Worm (Caenorhabditis elegans): Measurements from ENCODE around the gene ZK402.5.
"Not testable (repeated sequence)": the region's sequence is repeated elsewhere in the genome, so short reads cannot be mapped to it uniquely, and the experiment has no call there.

The ZK402.5 gene

DNA sequence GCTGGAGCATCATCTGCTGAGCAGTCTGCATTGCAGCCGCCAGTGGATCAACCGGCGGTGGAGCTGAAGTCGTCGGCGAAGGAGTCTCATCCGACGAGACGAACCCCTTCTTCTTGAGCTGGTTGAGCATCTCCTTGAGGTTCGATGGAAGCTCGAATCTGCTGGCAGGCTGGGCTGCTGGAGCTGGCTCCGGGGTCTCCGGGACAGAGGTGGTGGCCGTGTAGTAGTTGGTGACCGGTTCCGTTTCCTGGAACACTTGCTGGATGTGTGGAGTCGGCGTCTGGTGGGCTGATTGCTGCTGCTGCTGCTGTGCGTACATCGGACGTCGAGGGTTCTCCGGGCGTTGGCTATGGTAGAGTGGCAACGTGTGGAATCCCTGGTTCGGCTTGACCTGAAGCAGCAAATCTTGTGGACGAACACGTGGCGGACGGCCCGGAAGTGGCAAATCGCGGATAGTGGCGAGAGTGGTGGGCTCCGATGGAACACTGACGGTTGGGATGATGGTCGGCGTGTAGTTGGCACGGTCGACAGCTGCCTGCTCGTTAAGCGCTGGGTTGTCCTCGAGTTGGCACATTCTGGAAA lies 40.5 kb upstream of the ZK402.5 start:
- TF ChIP-seq Y22D7AL.16 (tag; optimal IDR thresholded peaks at IDR 0.05): no peak
- TF ChIP-seq ceh-48 (tag; optimal IDR thresholded peaks at IDR 0.05): no peak
- TF ChIP-seq elt-4 (tag; optimal IDR thresholded peaks at IDR 0.05): peak; percentile 41

DNA sequence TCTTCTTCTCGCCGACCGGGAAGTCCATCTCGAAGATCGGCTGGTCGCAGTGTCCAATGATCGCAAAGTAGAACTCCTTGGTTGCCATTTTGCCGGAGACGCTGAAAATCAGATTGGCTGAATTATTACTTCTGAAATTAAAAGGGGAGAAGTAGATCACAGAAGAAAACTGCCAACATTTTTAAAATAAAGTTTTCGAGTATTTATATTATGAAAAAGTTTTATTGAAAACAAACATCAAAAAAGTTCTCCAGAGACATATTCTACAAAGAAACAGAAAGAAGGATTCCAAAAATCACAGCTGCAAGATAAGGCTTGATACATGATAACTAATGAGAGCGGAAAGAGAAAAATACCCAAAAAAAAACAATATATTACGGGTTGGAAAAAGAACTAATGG lies 39.0 kb upstream of the ZK402.5 start, which contains the start of gene sedl-1:
sedl-1 (minus strand) TSS at position 101 of the 400 bp plus-strand sequence.
- no peak for TF ChIP-seq ahr-1 (tag; optimal IDR thresholded peaks at IDR 0.05)
- TF ChIP-seq ceh-24 (tag; optimal IDR thresholded peaks at IDR 0.05): no peak
- TF ChIP-seq pqm-1 (tag; optimal IDR thresholded peaks at IDR 0.05): no peak
- no peak for TF ChIP-seq unc-55 (GFP tag; optimal IDR thresholded peaks at IDR 0.05)
- no peak for TF ChIP-seq hlh-15 (tag; optimal IDR thresholded peaks at IDR 0.05)
- no peak for TF ChIP-seq C08G9.2 (tag; optimal IDR thresholded peaks at IDR 0.05)
- TF ChIP-seq nhr-232 (tag; optimal IDR thresholded peaks at IDR 0.05): no peak
- TF ChIP-seq mec-3 (tag; optimal IDR thresholded peaks at IDR 0.05; ENCODE audit: borderline replicate concordance): no peak
- no peak for TF ChIP-seq ceh-34 (tag; optimal IDR thresholded peaks at IDR 0.05)
- no peak for TF ChIP-seq npax-4 (tag; optimal IDR thresholded peaks at IDR 0.05)

DNA sequence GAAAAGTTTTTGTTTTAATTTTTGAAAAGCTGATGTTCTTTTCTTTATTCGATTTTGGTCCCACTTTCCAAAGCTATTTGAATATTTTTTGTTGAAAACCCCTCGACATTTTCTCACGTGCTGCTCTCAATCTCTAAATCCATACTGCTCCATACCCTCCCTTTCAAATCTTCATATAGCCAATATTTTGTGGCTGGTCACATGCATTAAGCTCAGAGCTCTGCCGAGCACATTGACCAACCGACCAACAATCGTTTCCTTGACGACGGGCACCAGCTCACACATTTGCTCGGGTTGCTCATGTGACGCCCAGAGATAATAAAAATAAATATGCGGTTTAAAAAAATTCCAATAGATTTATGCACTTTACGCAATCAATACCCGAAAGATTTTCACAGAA lies 37.8 kb upstream of the ZK402.5 start:
- no peak for TF ChIP-seq ref-2 (tag; optimal IDR thresholded peaks at IDR 0.05)
- TF ChIP-seq elt-4 (tag; optimal IDR thresholded peaks at IDR 0.05): no peak
- TF ChIP-seq rnt-1 (tag; optimal IDR thresholded peaks at IDR 0.05): no peak
- TF ChIP-seq nhr-11 (tag; optimal IDR thresholded peaks at IDR 0.05): no peak
- no peak for TF ChIP-seq pha-4 (tag; optimal IDR thresholded peaks at IDR 0.05)
- no peak for TF ChIP-seq ahr-1 (tag; optimal IDR thresholded peaks at IDR 0.05)
- no peak for TF ChIP-seq tbx-2 (tag; optimal IDR thresholded peaks at IDR 0.05)
- TF ChIP-seq K09A11.1 (tag; optimal IDR thresholded peaks at IDR 0.05; ENCODE audit: insufficient read depth): no peak
- TF ChIP-seq ceh-22 (tag; optimal IDR thresholded peaks at IDR 0.05): no peak
- no peak for TF ChIP-seq che-1 (tag; optimal IDR thresholded peaks at IDR 0.05)
- no peak for TF ChIP-seq F13H6.1 (tag; optimal IDR thresholded peaks at IDR 0.05)
- peak; percentile 96 for TF ChIP-seq sdc-2 (tag; optimal IDR thresholded peaks at IDR 0.05)
- TF ChIP-seq T23F11.4 (GFP tag; optimal IDR thresholded peaks at IDR 0.05): no peak
- TF ChIP-seq nfya-1 (tag; optimal IDR thresholded peaks at IDR 0.05): peak; percentile 5

DNA sequence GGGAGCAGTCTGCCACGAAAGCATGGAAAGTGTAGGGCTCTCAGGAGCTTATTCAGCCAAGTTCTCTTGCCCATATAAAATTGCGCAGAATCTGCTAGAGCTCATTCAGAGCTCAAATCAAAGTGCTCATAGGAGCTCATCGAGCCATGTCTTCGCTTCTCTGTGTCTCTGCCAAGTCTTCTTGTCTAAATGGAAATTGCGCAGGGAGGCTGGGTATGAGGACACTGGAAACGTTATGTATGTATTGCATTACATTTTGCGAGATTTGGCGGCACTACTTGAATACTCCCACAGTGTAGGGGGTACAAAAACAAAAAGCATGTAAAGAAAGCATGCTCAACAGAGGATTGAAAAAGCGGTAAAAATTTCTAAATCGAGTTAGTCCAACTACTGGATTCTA lies 35.9 kb upstream of the ZK402.5 start:
- TF ChIP-seq sdc-2 (tag; optimal IDR thresholded peaks at IDR 0.05) (peak; percentile 97), unc-42 (tag; optimal IDR thresholded peaks at IDR 0.05) (peak; percentile 8), ceh-14 (tag; optimal IDR thresholded peaks at IDR 0.05) (no peak), nfya-1 (tag; optimal IDR thresholded peaks at IDR 0.05) (peak; percentile 27)

DNA sequence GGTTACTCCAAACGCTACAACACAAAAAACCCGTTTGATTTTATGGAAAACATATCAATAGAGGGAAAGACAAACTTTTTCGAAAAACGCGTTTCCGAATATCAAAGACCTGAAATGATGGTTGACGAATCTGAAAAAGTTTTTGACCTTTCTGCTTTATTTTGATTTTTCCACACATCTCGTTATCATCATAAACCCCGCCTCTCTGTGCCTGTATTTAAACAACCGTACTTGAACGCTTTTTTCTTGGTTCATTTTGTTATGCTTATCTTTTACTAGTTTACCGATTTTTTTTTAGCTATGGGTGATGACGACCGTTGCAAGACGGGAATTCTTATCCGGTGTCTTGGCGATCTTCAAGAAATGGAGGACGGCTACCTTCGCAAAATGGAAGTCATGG lies 29.5 kb upstream of the ZK402.5 start, which contains the start of gene F19G12.1:
F19G12.1 (plus strand) TSS at position 301 of the 400 bp plus-strand sequence.
- not testable (repeated sequence) for TF ChIP-seq pat-9 (tag; optimal IDR thresholded peaks at IDR 0.05); T23F11.4 (GFP tag; optimal IDR thresholded peaks at IDR 0.05); odd-2 (tag; optimal IDR thresholded peaks at IDR 0.05)

DNA sequence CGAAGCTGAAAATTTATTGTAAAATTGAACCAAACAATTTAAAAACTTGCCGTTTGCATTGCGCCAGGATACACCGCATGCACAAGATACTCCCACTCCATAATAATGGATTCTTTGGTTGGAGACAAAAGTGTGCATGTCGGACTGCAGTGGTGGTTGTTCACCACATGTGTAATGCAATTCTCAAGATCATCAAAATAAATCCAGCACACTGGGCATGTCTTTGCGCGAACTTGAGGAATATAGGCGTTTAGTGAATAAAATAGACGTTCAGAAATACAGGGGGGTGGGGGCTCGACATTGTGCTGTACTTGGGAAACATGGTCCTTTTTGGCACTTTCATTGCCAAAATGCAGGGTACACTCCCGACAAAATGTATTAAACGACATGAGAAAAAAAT lies 25.3 kb upstream of the ZK402.5 start, which contains the start of gene F19G12.11:
F19G12.11 (minus strand) TSS at position 101 of the 400 bp plus-strand sequence.
- TF ChIP-seq pros-1 (tag; optimal IDR thresholded peaks at IDR 0.05) (no peak), F13H6.1 (tag; optimal IDR thresholded peaks at IDR 0.05) (no peak), nhr-11 (tag; optimal IDR thresholded peaks at IDR 0.05) (no peak)

DNA sequence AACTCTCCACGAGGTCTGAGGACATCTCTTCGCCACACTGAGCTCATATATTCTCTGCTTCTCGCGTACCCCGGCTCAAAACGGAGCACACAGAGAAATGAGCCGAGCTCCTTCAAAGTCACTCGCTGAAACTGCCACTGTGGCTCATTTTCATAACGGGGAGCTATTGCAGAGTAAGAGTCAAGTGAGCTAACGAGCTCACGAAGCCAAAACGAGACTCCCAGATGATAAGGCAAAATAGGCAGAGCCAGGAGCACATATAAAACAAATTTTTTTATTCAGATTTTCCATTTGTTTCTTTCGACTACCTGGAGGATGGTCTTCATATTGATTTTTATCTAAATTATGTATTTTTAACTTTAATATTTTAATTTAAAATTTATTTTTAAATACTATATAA lies 23.4 kb upstream of the ZK402.5 start, which contains the start of gene F19G12.3:
F19G12.3 (plus strand) TSS at position 301 of the 400 bp plus-strand sequence.
- TF ChIP-seq ceh-9 (tag; optimal IDR thresholded peaks at IDR 0.05) (no peak), hlh-8 (tag; optimal IDR thresholded peaks at IDR 0.05) (no peak), ztf-16 (tag; optimal IDR thresholded peaks at IDR 0.05) (no peak), pag-3 (tag; optimal IDR thresholded peaks at IDR 0.05; ENCODE audit: borderline replicate concordance) (no peak), madf-2 (tag; optimal IDR thresholded peaks at IDR 0.05) (no peak), ama-1 (optimal IDR thresholded peaks at IDR 0.05) (no peak), unc-55 (GFP tag; optimal IDR thresholded peaks at IDR 0.05) (no peak), elt-2 (tag; optimal IDR thresholded peaks at IDR 0.05) (no peak), fkh-10 (GFP tag; optimal IDR thresholded peaks at IDR 0.05) (no peak), pha-4 (tag; optimal IDR thresholded peaks at IDR 0.05) (no peak), hlh-30 (tag; optimal IDR thresholded peaks at IDR 0.05; ENCODE audit: insufficient read depth) (no peak), ceh-30 (tag; optimal IDR thresholded peaks at IDR 0.05) (no peak), ceh-24 (tag; optimal IDR thresholded peaks at IDR 0.05) (no peak), hlh-13 (GFP tag; optimal IDR thresholded peaks at IDR 0.05) (no peak), K09A11.1 (tag; optimal IDR thresholded peaks at IDR 0.05; ENCODE audit: insufficient read depth) (no peak)
